Fruit fly (Drosophila melanogaster) whole organism, pupa: ENCODE data around the gene Adgf-C.

Experiments used
- CG10348 ChIP-seq: fragments of 200-800 bp; sonication (Bioruptor generic); IDR thresholded peaks from 2 replicates; pipeline ENCODE4 v1.3.6; 2022; ENCODE audit warnings: missing biosample characterization, missing genetic modification characterization
- CG12605 ChIP-seq: fragments of 200-800 bp; sonication (Bioruptor generic); IDR thresholded peaks from 2 replicates; pipeline ENCODE4 v1.3.6; 2022; ENCODE audit warnings: missing biosample characterization, missing genetic modification characterization
- CG15710 ChIP-seq: fragments of 200-800 bp; sonication (Bioruptor generic); optimal IDR thresholded peaks from 2 replicates; lab custom pipeline; 2018; ENCODE audit warnings: missing biosample characterization, mild to moderate bottlenecking, missing genetic modification characterization, moderate library complexity
- CG17806 ChIP-seq: fragments of 200-800 bp; sonication (Bioruptor generic); optimal IDR thresholded peaks from 2 replicates; lab custom pipeline; 2018; ENCODE audit warnings: missing biosample characterization, mild to moderate bottlenecking, missing genetic modification characterization, moderate library complexity
- CG32121 ChIP-seq: fragments of 200-800 bp; sonication (Bioruptor generic); IDR thresholded peaks from 2 replicates; pipeline ENCODE4 v1.3.6; 2022; ENCODE audit warnings: missing biosample characterization, missing genetic modification characterization
- CG8159 ChIP-seq: fragments of 200-800 bp; sonication (Bioruptor generic); optimal IDR thresholded peaks from 3 replicates; lab custom pipeline; 2018; ENCODE audit warnings: missing biosample characterization, mild to moderate bottlenecking, missing genetic modification characterization, moderate library complexity
- D1 ChIP-seq: fragments of 200-800 bp; sonication (Bioruptor generic); optimal IDR thresholded peaks from 2 replicates; lab custom pipeline; 2018; ENCODE audit warnings: missing biosample characterization, mild to moderate bottlenecking, missing genetic modification characterization, moderate library complexity
- EcR ChIP-seq: fragments of 200-800 bp; sonication (Bioruptor generic); optimal IDR thresholded peaks from 3 replicates; lab custom pipeline; 2019; ENCODE audit warnings: missing biosample characterization, missing genetic modification characterization, mild to moderate bottlenecking, moderate library complexity, missing genetic modification reagents
- Ets98B ChIP-seq: fragments of 200-800 bp; sonication (Bioruptor generic); IDR thresholded peaks from 2 replicates; pipeline ENCODE4 v1.3.6; 2022; ENCODE audit warnings: missing biosample characterization, missing genetic modification characterization
- Pif1A ChIP-seq: fragments of 200-800 bp; sonication (Bioruptor generic); optimal IDR thresholded peaks from 3 replicates; lab custom pipeline; 2016; ENCODE audit warnings: missing biosample characterization, missing genetic modification characterization
- Pif1B ChIP-seq: fragments of 200-800 bp; sonication (Bioruptor generic); optimal IDR thresholded peaks from 3 replicates; lab custom pipeline; 2016; ENCODE audit warnings: missing biosample characterization, missing genetic modification characterization
- Snoo ChIP-seq: fragments of 200-800 bp; sonication (Bioruptor generic); optimal IDR thresholded peaks from 3 replicates; lab custom pipeline; 2017; ENCODE audit warnings: missing biosample characterization, mild to moderate bottlenecking, missing genetic modification characterization, inconsistent platforms
- gl ChIP-seq: fragments of 200-800 bp; sonication (Bioruptor generic); optimal IDR thresholded peaks from 2 replicates; lab custom pipeline; 2018; ENCODE audit warnings: missing biosample characterization, mild to moderate bottlenecking, missing genetic modification characterization
- rn ChIP-seq: fragments of 200-800 bp; sonication (Bioruptor generic); IDR thresholded peaks from 2 replicates; pipeline ENCODE4 v1.3.6; 2022; ENCODE audit warnings: missing biosample characterization, missing genetic modification characterization

DNA sequence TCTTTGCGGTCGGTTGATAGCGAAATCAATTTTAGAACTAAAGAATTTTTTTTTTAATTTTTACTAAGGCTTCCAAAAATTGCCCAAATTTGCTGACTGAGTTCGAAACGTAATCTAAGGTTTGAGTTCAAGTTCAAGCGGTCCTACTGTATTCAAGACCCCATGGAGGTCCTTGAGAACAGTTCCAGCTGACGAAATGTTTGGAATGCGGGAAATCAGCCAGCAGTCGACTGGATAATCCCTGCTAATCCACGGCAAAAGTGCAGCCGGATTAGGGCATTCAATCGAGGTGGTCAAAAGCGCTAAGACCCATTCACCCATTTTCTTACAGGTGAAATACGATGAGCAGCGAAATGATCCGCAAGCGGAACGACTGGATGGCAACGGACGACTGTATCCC, 5.8 kb upstream of the Adgf-C start, which contains the start of gene f-cup:
- no peak for TF ChIP-seq CG12605
- no peak for TF ChIP-seq CG32121 (GFP tag; lab: Robert Waterston, UW)
- TF ChIP-seq CG15710 (tag; lab: Kevin White, UChicago): no peak
- no peak for TF ChIP-seq EcR
- no peak for TF ChIP-seq CG17806
- no peak for TF ChIP-seq CG10348 (GFP tag; lab: Robert Waterston, UW)
- TF ChIP-seq D1 (tag; lab: Kevin White, UChicago): no peak
- no peak for TF ChIP-seq rn (GFP tag; lab: Robert Waterston, UW)
- no peak for TF ChIP-seq gl (tag; lab: Kevin White, UChicago)
- no peak for TF ChIP-seq Ets98B (GFP tag; lab: Robert Waterston, UW)
- no peak for TF ChIP-seq CG8159 (tag; lab: Kevin White, UChicago)
- TF ChIP-seq Pif1A (GFP tag; lab: Kevin White, UChicago): no peak
- no peak for TF ChIP-seq Snoo (tag; lab: Kevin White, UChicago)
- TF ChIP-seq Pif1B: no peak
